Worm (Caenorhabditis elegans): Measurements from ENCODE around the gene fat-7.

Gene fat-7

ce11 chrV:7111276-7111675 is 41.7 kb downstream of the fat-7 start:
- TF ChIP-seq mes-4 (tag; optimal IDR thresholded peaks at IDR 0.05) (no peak), let-607 (tag; optimal IDR thresholded peaks at IDR 0.05) (no peak), lin-26 (GFP tag; IDR thresholded peaks at IDR 0.05) (no peak), lag-1 (GFP tag; IDR thresholded peaks at IDR 0.05) (no peak), F52B5.7 (tag; optimal IDR thresholded peaks at IDR 0.05) (no peak), madf-6 (GFP tag; IDR thresholded peaks at IDR 0.05) (no peak), F23B12.7 (tag; optimal IDR thresholded peaks at IDR 0.05; ENCODE audit: insufficient read depth) (no peak), lsy-27 (tag; optimal IDR thresholded peaks at IDR 0.05; ENCODE audit: borderline replicate concordance, insufficient read depth) (no peak), C17E4.6 (GFP tag; IDR thresholded peaks at IDR 0.05) (no peak), cebp-2 (GFP tag; IDR thresholded peaks at IDR 0.05) (no peak), B0261.1 (tag; optimal IDR thresholded peaks at IDR 0.05) (no peak), let-526 (GFP tag; IDR thresholded peaks at IDR 0.05) (no peak), hrde-1 (tag; optimal IDR thresholded peaks at IDR 0.05; ENCODE audit: borderline replicate concordance) (no peak), ztf-3 (GFP tag; optimal IDR thresholded peaks at IDR 0.05) (no peak)

- no peak for TF ChIP-seq egrh-3 (GFP tag; IDR thresholded peaks at IDR 0.05)
- TF ChIP-seq let-526 (GFP tag; IDR thresholded peaks at IDR 0.05) = no peak
Measured at ce11 chrV:7110370-7110769, 42.6 kb downstream of the fat-7 start.

DNA sequence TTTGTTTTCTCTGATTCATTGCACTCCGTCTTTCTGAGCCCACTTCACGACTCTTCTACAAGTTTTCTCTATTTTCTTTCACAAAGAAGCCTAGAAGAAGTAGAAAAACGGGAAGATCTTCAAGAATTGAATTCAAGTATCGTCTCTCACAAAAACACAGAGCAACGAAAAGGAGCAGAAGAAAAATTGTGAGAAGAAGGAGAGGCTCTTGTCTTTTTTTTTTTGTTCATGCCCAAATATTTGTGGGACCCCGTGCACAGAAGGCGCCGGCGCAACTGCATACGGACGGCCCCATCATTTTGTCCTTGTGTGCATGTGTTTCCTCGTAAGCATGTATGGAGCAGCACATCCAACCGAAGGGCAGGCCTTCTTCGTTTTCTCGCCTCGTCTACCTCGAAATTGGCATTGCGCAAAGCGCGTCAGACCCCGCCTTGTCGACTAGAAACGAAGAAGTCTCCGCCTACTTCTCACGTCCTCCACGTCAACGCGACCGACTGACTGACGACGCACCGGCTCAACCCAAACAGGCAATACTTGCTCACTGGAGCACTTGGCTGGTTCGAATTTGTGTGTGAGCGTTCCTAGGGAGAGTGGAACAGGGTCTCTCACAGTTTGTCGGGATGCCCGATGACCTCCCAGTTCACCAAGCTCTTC is 46.3 kb downstream of the fat-7 start:
- TF ChIP-seq ceh-27 (GFP tag; optimal IDR thresholded peaks at IDR 0.05) = no peak
- TF ChIP-seq zfh-2 (GFP tag; conservative IDR thresholded peaks at IDR 0.05) = peak; percentile 67; the same call in 1 of the 2 replicates
- no peak for TF ChIP-seq zim-3 (tag; optimal IDR thresholded peaks at IDR 0.05)
- TF ChIP-seq egl-18 (GFP tag; IDR thresholded peaks at IDR 0.05) = 0 out of 2 replicates have a peak, but pooled peaks have one; percentile 65
- no peak for TF ChIP-seq attf-6 (GFP tag; IDR thresholded peaks at IDR 0.05)
- no peak for TF ChIP-seq Y53F4B.3 (GFP tag; IDR thresholded peaks at IDR 0.05)
- no peak for TF ChIP-seq him-1 (tag; optimal IDR thresholded peaks at IDR 0.05)

ce11 chrV:7103247-7103646 is 49.7 kb downstream of the fat-7 start, which contains the start of gene odr-2:
Gene odr-2 (plus strand): TSS chrV:7103547.
- TF ChIP-seq nfyb-1 (GFP tag; IDR thresholded peaks at IDR 0.05) (no peak), F33H1.4 (GFP tag; IDR thresholded peaks at IDR 0.05) (no peak), B0261.1 (tag; optimal IDR thresholded peaks at IDR 0.05) (no peak), hsf-1 (GFP tag; IDR thresholded peaks at IDR 0.05) (no peak), rec-8 (tag; optimal IDR thresholded peaks at IDR 0.05) (no peak), mxl-1 (tag; optimal IDR thresholded peaks at IDR 0.05) (no peak), lin-40 (tag; optimal IDR thresholded peaks at IDR 0.05) (no peak), ztf-18 (tag; optimal IDR thresholded peaks at IDR 0.05) (no peak), sptf-2 (GFP tag; optimal IDR thresholded peaks at IDR 0.05) (no peak), aptf-3 (GFP tag; IDR thresholded peaks at IDR 0.05) (no peak), zfh-2 (GFP tag; conservative IDR thresholded peaks at IDR 0.05) (no peak), snpc-1.3 (tag; optimal IDR thresholded peaks at IDR 0.05; ENCODE audit: insufficient read depth) (no peak), attf-5 (GFP tag; optimal IDR thresholded peaks at IDR 0.05) (no peak), cebp-1 (GFP tag; IDR thresholded peaks at IDR 0.05) (no peak), cebp-1 (tag; optimal IDR thresholded peaks at IDR 0.05) (no peak)
